ENCODE assay signal across 1 fruit fly cellular context in the genomic region with DNA sequence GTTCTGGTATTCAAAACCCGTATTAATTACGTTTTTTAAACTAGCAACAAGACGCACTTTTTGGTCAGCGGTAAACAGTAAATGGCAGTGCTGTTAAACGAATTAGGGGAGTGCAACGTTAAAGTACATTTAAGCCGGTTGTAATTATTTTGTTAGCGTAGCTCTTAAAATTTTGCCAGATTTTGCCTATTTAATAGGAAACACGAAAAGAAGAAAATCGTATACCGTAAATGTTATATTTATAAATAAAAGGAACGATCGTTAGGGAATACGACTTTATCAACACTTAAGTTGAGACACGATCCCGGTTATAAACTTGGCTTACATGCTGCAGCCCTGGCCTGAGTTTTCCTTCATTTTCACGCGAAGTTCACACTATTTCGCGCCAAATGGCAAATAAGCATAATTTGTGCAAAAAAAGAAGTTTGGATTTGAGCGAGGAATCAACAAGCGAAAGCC.
TF ChIP-seq lines count a peak whose summit lies in the region.

Setx (minus strand) TSS at position 51 of the 459 bp plus-strand sequence.
mus301 (plus strand) TSS at position 361 of the 459 bp plus-strand sequence.

TF ChIP-seq in whole organism, embryonic, 481 proteins besides CTCF, POLR2A, EP300 and RAD21 (continued from another document and continues in another):
- peak; percentile 49 for TF ChIP-seq CG2202 (tag; optimal IDR thresholded peaks at IDR 0.05; lab: Kevin White, UChicago)
- TF ChIP-seq run (tag; optimal IDR thresholded peaks at IDR 0.05; lab: Kevin White, UChicago) = no peak
- no peak; the same call in 1 of the 2 replicates for TF ChIP-seq dan (GFP tag; IDR thresholded peaks at IDR 0.05; lab: Robert Waterston, UW)
- TF ChIP-seq lov (optimal IDR thresholded peaks at IDR 0.05; lab: Kevin White, UChicago) = no peak
- TF ChIP-seq lov (GFP tag; IDR thresholded peaks at IDR 0.05; lab: Robert Waterston, UW) = no peak
- peak; percentile 89 for TF ChIP-seq CG1647 (GFP tag; optimal IDR thresholded peaks at IDR 0.05; lab: Kevin White, UChicago)
- TF ChIP-seq CG16815 (GFP tag; optimal IDR thresholded peaks at IDR 0.05; lab: Kevin White, UChicago) = peak; percentile 70
- TF ChIP-seq NK7.1 (GFP tag; optimal IDR thresholded peaks at IDR 0.05; lab: Kevin White, UChicago) = peak; percentile 23
- TF ChIP-seq gcm (GFP tag; optimal IDR thresholded peaks at IDR 0.05; lab: Kevin White, UChicago) = no peak
- TF ChIP-seq CG10209 (GFP tag; optimal IDR thresholded peaks at IDR 0.05; lab: Kevin White, UChicago) = peak; percentile 79
- peak; percentile 41 for TF ChIP-seq Adf1 (GFP tag; IDR thresholded peaks at IDR 0.05; lab: Robert Waterston, UW)
- peak; percentile 94 for TF ChIP-seq Sin3A (optimal IDR thresholded peaks at IDR 0.05; lab: Kevin White, UChicago)
- peak; percentile 83 for TF ChIP-seq Myb (GFP tag; optimal IDR thresholded peaks at IDR 0.05; lab: Kevin White, UChicago)
- peak; percentile 88 for TF ChIP-seq pho (GFP tag; optimal IDR thresholded peaks at IDR 0.05; lab: Kevin White, UChicago)
- peak; percentile 73 for TF ChIP-seq rib (GFP tag; IDR thresholded peaks at IDR 0.05; lab: Robert Waterston, UW)
- TF ChIP-seq lola (GFP tag; optimal IDR thresholded peaks at IDR 0.05; lab: Kevin White, UChicago) = peak in 1 of 3 experiments; percentile 74
- TF ChIP-seq Hmx (GFP tag; optimal IDR thresholded peaks at IDR 0.05; lab: Kevin White, UChicago) = peak; percentile 59
- peak; percentile 82 for TF ChIP-seq jumu (GFP tag; optimal IDR thresholded peaks at IDR 0.05; lab: Kevin White, UChicago)
- TF ChIP-seq bcd (GFP tag; optimal IDR thresholded peaks at IDR 0.05; lab: Kevin White, UChicago) = peak; percentile 81
- TF ChIP-seq Nf-YA (GFP tag; IDR thresholded peaks at IDR 0.05; lab: Robert Waterston, UW) = no peak
- peak; percentile 40 for TF ChIP-seq pb (GFP tag; optimal IDR thresholded peaks at IDR 0.05; lab: Kevin White, UChicago)
- peak; percentile 75 for TF ChIP-seq Aef1 (GFP tag; IDR thresholded peaks at IDR 0.05; lab: Robert Waterston, UW)
- TF ChIP-seq tna (GFP tag; IDR thresholded peaks at IDR 0.05; lab: Robert Waterston, UW; ENCODE audit: partially characterized antibody) = no peak
- TF ChIP-seq CG3995 (GFP tag; optimal IDR thresholded peaks at IDR 0.05; lab: Kevin White, UChicago) = peak; percentile 54
- TF ChIP-seq CG6791 (GFP tag; IDR thresholded peaks at IDR 0.05; lab: Robert Waterston, UW; ENCODE audit: partially characterized antibody) = no peak
- peak; percentile 70 for TF ChIP-seq p53 (GFP tag; optimal IDR thresholded peaks at IDR 0.05; lab: Kevin White, UChicago)
- peak; percentile 46 for TF ChIP-seq ftz-f1 (GFP tag; optimal IDR thresholded peaks at IDR 0.05; lab: Kevin White, UChicago)
- TF ChIP-seq zfh2 (GFP tag; optimal IDR thresholded peaks at IDR 0.05; lab: Kevin White, UChicago) = peak; percentile 94
- TF ChIP-seq CG11696 (GFP tag; IDR thresholded peaks at IDR 0.05; lab: Robert Waterston, UW) = no peak
- TF ChIP-seq Mad (GFP tag; optimal IDR thresholded peaks at IDR 0.05; lab: Kevin White, UChicago) = peak; percentile 81
- TF ChIP-seq sc (optimal IDR thresholded peaks at IDR 0.05; lab: Kevin White, UChicago) = no peak
- TF ChIP-seq sc (GFP tag; optimal IDR thresholded peaks at IDR 0.05; lab: Kevin White, UChicago) = peak; percentile 34
- TF ChIP-seq pzg (GFP tag; optimal IDR thresholded peaks at IDR 0.05; lab: Kevin White, UChicago) = peak; percentile 90
- TF ChIP-seq al (GFP tag; IDR thresholded peaks at IDR 0.05; lab: Robert Waterston, UW) = peak; percentile 60
- no peak for TF ChIP-seq CG30020 (tag; optimal IDR thresholded peaks at IDR 0.05; lab: Kevin White, UChicago)
- TF ChIP-seq Side (GFP tag; optimal IDR thresholded peaks at IDR 0.05; lab: Kevin White, UChicago) = peak; percentile 62
- TF ChIP-seq GATAe (GFP tag; conservative IDR thresholded peaks at IDR 0.05; lab: Robert Waterston, UW) = no peak
- no peak; the same call in 1 of the 2 replicates for TF ChIP-seq inv (GFP tag; IDR thresholded peaks at IDR 0.05; lab: Robert Waterston, UW; ENCODE audit: partially characterized antibody)
- peak; percentile 82 for TF ChIP-seq fu2 (GFP tag; optimal IDR thresholded peaks at IDR 0.05; lab: Kevin White, UChicago)
- peak; percentile 74 for TF ChIP-seq Atf3 (GFP tag; optimal IDR thresholded peaks at IDR 0.05; lab: Kevin White, UChicago)
- TF ChIP-seq pfk (GFP tag; optimal IDR thresholded peaks at IDR 0.05; lab: Kevin White, UChicago) = no peak
- TF ChIP-seq wdn (GFP tag; IDR thresholded peaks at IDR 0.05; lab: Robert Waterston, UW) = peak; percentile 66; the same call in 1 of the 2 replicates
- 0 out of 2 replicates have a peak, but pooled peaks have one; percentile 40 for TF ChIP-seq ro (GFP tag; IDR thresholded peaks at IDR 0.05; lab: Robert Waterston, UW)
- TF ChIP-seq CG34224 (GFP tag; IDR thresholded peaks at IDR 0.05; lab: Robert Waterston, UW; ENCODE audit: partially characterized antibody) = no peak
- TF ChIP-seq Sry-β (GFP tag; optimal IDR thresholded peaks at IDR 0.05; lab: Kevin White, UChicago) = no peak
- TF ChIP-seq nom (GFP tag; optimal IDR thresholded peaks at IDR 0.05; lab: Kevin White, UChicago) = no peak
- peak in 1 of 3 experiments; percentile 19 for TF ChIP-seq Stat92E (GFP tag; optimal IDR thresholded peaks at IDR 0.05; lab: Kevin White, UChicago)
- 0 out of 3 replicates have a peak, but pooled peaks have one; percentile 20 for TF ChIP-seq CG2199 (GFP tag; IDR thresholded peaks at IDR 0.05; lab: Robert Waterston, UW)
- TF ChIP-seq stc (GFP tag; IDR thresholded peaks at IDR 0.05; lab: Robert Waterston, UW) = no peak
- TF ChIP-seq gsb-n (tag; optimal IDR thresholded peaks at IDR 0.05; lab: Kevin White, UChicago) = no peak
- TF ChIP-seq Abd-B (GFP tag; optimal IDR thresholded peaks at IDR 0.05; lab: Kevin White, UChicago) = peak; percentile 89
- TF ChIP-seq CG14667 (GFP tag; IDR thresholded peaks at IDR 0.05; lab: Robert Waterston, UW) = peak; percentile 66
- TF ChIP-seq unc-4 (GFP tag; IDR thresholded peaks at IDR 0.05; lab: Robert Waterston, UW; ENCODE audit: partially characterized antibody) = peak; percentile 17; the same call in 1 of the 2 replicates
- peak; percentile 81 for TF ChIP-seq ind (GFP tag; optimal IDR thresholded peaks at IDR 0.05; lab: Kevin White, UChicago)
- no peak for TF ChIP-seq Trl (optimal IDR thresholded peaks at IDR 0.05; lab: Kevin White, UChicago)
- peak; percentile 89 for TF ChIP-seq Trl (GFP tag; optimal IDR thresholded peaks at IDR 0.05; lab: Kevin White, UChicago)
- TF ChIP-seq CG17612 (GFP tag; IDR thresholded peaks at IDR 0.05; lab: Robert Waterston, UW) = no peak
- peak; percentile 79 for TF ChIP-seq Ptx1 (GFP tag; IDR thresholded peaks at IDR 0.05; lab: Robert Waterston, UW)
- no peak for TF ChIP-seq Dfd (GFP tag; optimal IDR thresholded peaks at IDR 0.05; lab: Kevin White, UChicago)
- TF ChIP-seq CG11085 (GFP tag; IDR thresholded peaks at IDR 0.05; lab: Robert Waterston, UW) = peak; percentile 83
- no peak for TF ChIP-seq eve (GFP tag; optimal IDR thresholded peaks at IDR 0.05; lab: Kevin White, UChicago)
- TF ChIP-seq CG18764 (GFP tag; optimal IDR thresholded peaks at IDR 0.05; lab: Kevin White, UChicago) = peak; percentile 79
- TF ChIP-seq CG7556 (GFP tag; optimal IDR thresholded peaks at IDR 0.05; lab: Kevin White, UChicago) = peak; percentile 75
- peak; percentile 91 for TF ChIP-seq Dip3 (GFP tag; optimal IDR thresholded peaks at IDR 0.05; lab: Kevin White, UChicago)
- TF ChIP-seq emc (GFP tag; optimal IDR thresholded peaks at IDR 0.05; lab: Kevin White, UChicago) = peak; percentile 71
- peak; percentile 48 for TF ChIP-seq CG10565 (GFP tag; optimal IDR thresholded peaks at IDR 0.05; lab: Kevin White, UChicago)
- TF ChIP-seq CG4424 (GFP tag; optimal IDR thresholded peaks at IDR 0.05; lab: Kevin White, UChicago) = peak; percentile 85
- TF ChIP-seq gem (tag; optimal IDR thresholded peaks at IDR 0.05; lab: Kevin White, UChicago) = peak; percentile 83
- TF ChIP-seq CG33557 (GFP tag; optimal IDR thresholded peaks at IDR 0.05; lab: Kevin White, UChicago) = peak; percentile 69
- peak; percentile 2 for TF ChIP-seq CG7271 (tag; optimal IDR thresholded peaks at IDR 0.05; lab: Kevin White, UChicago)
- TF ChIP-seq CG2875 (GFP tag; optimal IDR thresholded peaks at IDR 0.05; lab: Kevin White, UChicago) = peak; percentile 43
- peak; percentile 80 for TF ChIP-seq CG3281 (GFP tag; optimal IDR thresholded peaks at IDR 0.05; lab: Kevin White, UChicago)
- TF ChIP-seq CG13123 (GFP tag; optimal IDR thresholded peaks at IDR 0.05; lab: Kevin White, UChicago) = peak; percentile 75
- TF ChIP-seq nau (GFP tag; optimal IDR thresholded peaks at IDR 0.05; lab: Kevin White, UChicago) = no peak
- TF ChIP-seq CG7987 (GFP tag; optimal IDR thresholded peaks at IDR 0.05; lab: Kevin White, UChicago) = peak; percentile 61
- peak; percentile 96 for TF ChIP-seq sens (GFP tag; lab: Kevin White, UChicago)
- TF ChIP-seq exex (tag; optimal IDR thresholded peaks at IDR 0.05; lab: Kevin White, UChicago) = no peak
- peak; percentile 48; the same call in 1 of the 2 replicates for TF ChIP-seq CG10959 (GFP tag; IDR thresholded peaks at IDR 0.05; lab: Robert Waterston, UW)
- peak; percentile 74 for TF ChIP-seq lmd (GFP tag; IDR thresholded peaks at IDR 0.05; lab: Robert Waterston, UW)
- TF ChIP-seq ham (GFP tag; IDR thresholded peaks at IDR 0.05; lab: Robert Waterston, UW) = 0 out of 2 replicates have a peak, but pooled peaks have one; percentile 48
- peak; percentile 46 for TF ChIP-seq cwo (GFP tag; optimal IDR thresholded peaks at IDR 0.05; lab: Kevin White, UChicago)
- TF ChIP-seq crol (GFP tag; IDR thresholded peaks at IDR 0.05; lab: Robert Waterston, UW) = no peak
- TF ChIP-seq Camta (GFP tag; optimal IDR thresholded peaks at IDR 0.05; lab: Kevin White, UChicago) = peak; percentile 84
- peak; percentile 88 for TF ChIP-seq HmgZ (tag; optimal IDR thresholded peaks at IDR 0.05; lab: Kevin White, UChicago)
- peak; percentile 64; the same call in 1 of the 2 replicates for TF ChIP-seq CG14441 (GFP tag; IDR thresholded peaks at IDR 0.05; lab: Robert Waterston, UW)
- TF ChIP-seq CG7786 (GFP tag; optimal IDR thresholded peaks at IDR 0.05; lab: Kevin White, UChicago) = peak; percentile 83
- TF ChIP-seq Sox100B (GFP tag; optimal IDR thresholded peaks at IDR 0.05; lab: Kevin White, UChicago) = peak; percentile 70
- TF ChIP-seq fd3F (GFP tag; optimal IDR thresholded peaks at IDR 0.05; lab: Kevin White, UChicago) = peak; percentile 63
- TF ChIP-seq PHDP (tag; optimal IDR thresholded peaks at IDR 0.05; lab: Kevin White, UChicago) = no peak
- peak; percentile 24; the same call in 1 of the 2 replicates for TF ChIP-seq CG1024 (GFP tag; IDR thresholded peaks at IDR 0.05; lab: Robert Waterston, UW)
- peak; percentile 59; the same call in 1 of the 2 replicates for TF ChIP-seq gsb (GFP tag; IDR thresholded peaks at IDR 0.05; lab: Robert Waterston, UW)
- TF ChIP-seq C15 (GFP tag; IDR thresholded peaks at IDR 0.05; lab: Robert Waterston, UW) = 0 out of 3 replicates have a peak, but pooled peaks have one; percentile 28
- TF ChIP-seq CG32532 (GFP tag; IDR thresholded peaks at IDR 0.05; lab: Robert Waterston, UW) = peak; percentile 68
- peak; percentile 69 for TF ChIP-seq HHEX (GFP tag; optimal IDR thresholded peaks at IDR 0.05; lab: Kevin White, UChicago)
- TF ChIP-seq ap (GFP tag; IDR thresholded peaks at IDR 0.05; lab: Robert Waterston, UW) = peak; percentile 20; the same call in 1 of the 2 replicates
- TF ChIP-seq luna (GFP tag; optimal IDR thresholded peaks at IDR 0.05; lab: Kevin White, UChicago) = peak; percentile 73
- TF ChIP-seq CG3407 (GFP tag; optimal IDR thresholded peaks at IDR 0.05; lab: Kevin White, UChicago) = peak; percentile 59
- TF ChIP-seq pnt (GFP tag; optimal IDR thresholded peaks at IDR 0.05; lab: Kevin White, UChicago) = peak; percentile 76
- TF ChIP-seq ato (GFP tag; IDR thresholded peaks at IDR 0.05; lab: Robert Waterston, UW; ENCODE audit: partially characterized antibody) = no peak
- TF ChIP-seq toy (GFP tag; IDR thresholded peaks at IDR 0.05; lab: Robert Waterston, UW) = no peak
- peak; percentile 78 for TF ChIP-seq tio (GFP tag; optimal IDR thresholded peaks at IDR 0.05; lab: Kevin White, UChicago)
- peak; percentile 70 for TF ChIP-seq Fer3 (tag; optimal IDR thresholded peaks at IDR 0.05; lab: Kevin White, UChicago)
- TF ChIP-seq CG8478 (optimal IDR thresholded peaks at IDR 0.05; lab: Kevin White, UChicago) = no peak
- TF ChIP-seq CG8765 (GFP tag; IDR thresholded peaks at IDR 0.05; lab: Robert Waterston, UW) = peak; percentile 45; the same call in 1 of the 2 replicates
- peak; percentile 90 for TF ChIP-seq vfl (GFP tag; optimal IDR thresholded peaks at IDR 0.05; lab: Kevin White, UChicago)
- peak; percentile 93 for TF ChIP-seq CG3847 (GFP tag; IDR thresholded peaks at IDR 0.05; lab: Robert Waterston, UW)
- TF ChIP-seq Six4 (GFP tag; optimal IDR thresholded peaks at IDR 0.05; lab: Kevin White, UChicago) = peak; percentile 59
- TF ChIP-seq Asciz (GFP tag; optimal IDR thresholded peaks at IDR 0.05; lab: Kevin White, UChicago) = peak; percentile 40
- TF ChIP-seq yki (optimal IDR thresholded peaks at IDR 0.05; lab: Kevin White, UChicago) = no peak
- TF ChIP-seq CG10321 (GFP tag; IDR thresholded peaks at IDR 0.05; lab: Robert Waterston, UW) = 0 out of 2 replicates have a peak, but pooled peaks have one; percentile 35
- TF ChIP-seq nerfin-2 (GFP tag; IDR thresholded peaks at IDR 0.05; lab: Robert Waterston, UW; ENCODE audit: partially characterized antibody) = no peak
- TF ChIP-seq Bteb2 (GFP tag; optimal IDR thresholded peaks at IDR 0.05; lab: Kevin White, UChicago) = peak; percentile 89
- TF ChIP-seq CG11093 (GFP tag; IDR thresholded peaks at IDR 0.05; lab: Robert Waterston, UW) = peak; percentile 48; the same call in 1 of the 3 replicates
- TF ChIP-seq gcm2 (GFP tag; optimal IDR thresholded peaks at IDR 0.05; lab: Kevin White, UChicago) = peak; percentile 44
- TF ChIP-seq grau (tag; optimal IDR thresholded peaks at IDR 0.05; lab: Kevin White, UChicago) = peak; percentile 75
- peak; percentile 26 for TF ChIP-seq Mes4 (GFP tag; optimal IDR thresholded peaks at IDR 0.05; lab: Kevin White, UChicago)
- peak; percentile 85 for TF ChIP-seq Hr3 (GFP tag; optimal IDR thresholded peaks at IDR 0.05; lab: Kevin White, UChicago)
- no peak for TF ChIP-seq Bgb (GFP tag; IDR thresholded peaks at IDR 0.05; lab: Robert Waterston, UW; ENCODE audit: partially characterized antibody)
- no peak for TF ChIP-seq jigr1 (GFP tag; IDR thresholded peaks at IDR 0.05; lab: Robert Waterston, UW)
- TF ChIP-seq danr (GFP tag; IDR thresholded peaks at IDR 0.05; lab: Robert Waterston, UW) = peak; percentile 54; the same call in 1 of the 2 replicates
- no peak for TF ChIP-seq CG17829 (tag; optimal IDR thresholded peaks at IDR 0.05; lab: Kevin White, UChicago)
- peak; percentile 68 for TF ChIP-seq row (GFP tag; IDR thresholded peaks at IDR 0.05; lab: Robert Waterston, UW)
- TF ChIP-seq Dek (tag; optimal IDR thresholded peaks at IDR 0.05; lab: Kevin White, UChicago) = peak; percentile 75
